Fruit fly (Drosophila melanogaster): ENCODE measurements around the gene tos.
A peak's percentile ranks its signal among the peaks of the same experiment; 100 is the strongest.

The tos gene

dm6 chr2L:18717365-18718011 is 35.6 kb upstream of the tos start (continued):
- no peak for TF ChIP-seq disco-r (GFP tag; optimal IDR thresholded peaks at IDR 0.05)
- peak; percentile 17 for TF ChIP-seq Meics (GFP tag; optimal IDR thresholded peaks at IDR 0.05)
- no peak for TF ChIP-seq peb (GFP tag; IDR thresholded peaks at IDR 0.05)
- no peak for TF ChIP-seq CG6654 (GFP tag; optimal IDR thresholded peaks at IDR 0.05)
- TF ChIP-seq trem (tag; optimal IDR thresholded peaks at IDR 0.05): no peak
- TF ChIP-seq CG43689 (GFP tag; IDR thresholded peaks at IDR 0.05): no peak
- TF ChIP-seq emc (GFP tag; optimal IDR thresholded peaks at IDR 0.05): no peak
- 0 out of 2 replicates have a peak, but pooled peaks have one; percentile 18 for TF ChIP-seq Awh (GFP tag; IDR thresholded peaks at IDR 0.05)
- no peak for TF ChIP-seq Oaz (GFP tag; IDR thresholded peaks at IDR 0.05)
- TF ChIP-seq CG7372 (GFP tag; IDR thresholded peaks at IDR 0.05): no peak
- no peak for TF ChIP-seq Med (GFP tag)
- no peak for TF ChIP-seq Sry-β (GFP tag; optimal IDR thresholded peaks at IDR 0.05)
- TF ChIP-seq CG12299 (tag; optimal IDR thresholded peaks at IDR 0.05): no peak
- TF ChIP-seq Lpt (GFP tag; optimal IDR thresholded peaks at IDR 0.05): no peak
- no peak for TF ChIP-seq CG10565 (GFP tag; optimal IDR thresholded peaks at IDR 0.05)
- no peak for TF ChIP-seq CG12391 (tag; optimal IDR thresholded peaks at IDR 0.05)
- TF ChIP-seq gem (tag; optimal IDR thresholded peaks at IDR 0.05): peak; percentile 15
- no peak for TF ChIP-seq CG2889 (GFP tag; IDR thresholded peaks at IDR 0.05)
- no peak for TF ChIP-seq ftz-f1 (GFP tag; optimal IDR thresholded peaks at IDR 0.05)
- TF ChIP-seq ham (GFP tag; IDR thresholded peaks at IDR 0.05): no peak
- no peak for TF ChIP-seq CG4707 (GFP tag; optimal IDR thresholded peaks at IDR 0.05)
- peak; percentile 47 for TF ChIP-seq BtbVII (GFP tag; optimal IDR thresholded peaks at IDR 0.05)
- no peak for TF ChIP-seq Mad (GFP tag; optimal IDR thresholded peaks at IDR 0.05)
- TF ChIP-seq Ets65A (GFP tag): peak; percentile 87
- no peak for TF ChIP-seq CG5953 (GFP tag; IDR thresholded peaks at IDR 0.05)
- TF ChIP-seq pnt (GFP tag; optimal IDR thresholded peaks at IDR 0.05): no peak
- no peak for TF ChIP-seq gcm2 (GFP tag; optimal IDR thresholded peaks at IDR 0.05)
- TF ChIP-seq CG12155 (GFP tag; optimal IDR thresholded peaks at IDR 0.05): no peak
- no peak for TF ChIP-seq CG1602 (GFP tag; optimal IDR thresholded peaks at IDR 0.05)

DNA sequence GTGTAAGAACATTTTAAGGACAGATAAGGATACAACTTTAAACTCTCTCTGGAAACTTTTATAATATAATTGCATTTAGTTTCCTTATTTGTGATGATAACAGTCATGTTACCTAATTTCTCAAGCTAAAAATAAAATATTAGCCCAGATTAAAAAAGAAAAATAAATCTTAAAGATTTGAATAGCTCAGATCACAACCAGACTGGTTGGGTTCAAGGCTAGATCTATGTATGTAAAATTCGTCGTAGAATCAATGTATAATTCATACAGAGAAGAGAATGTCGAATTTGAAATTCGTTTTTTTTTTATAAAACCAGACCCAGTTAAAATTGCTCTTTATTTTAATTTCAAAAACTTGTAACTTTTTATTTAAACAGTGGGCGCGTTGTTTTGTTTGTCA is 32.2 kb upstream of the tos start:
- TF ChIP-seq Trl (optimal IDR thresholded peaks at IDR 0.05) (no peak), Trl (GFP tag; optimal IDR thresholded peaks at IDR 0.05) (no peak), pita (GFP tag; optimal IDR thresholded peaks at IDR 0.05) (peak; percentile 63), CG12299 (tag; optimal IDR thresholded peaks at IDR 0.05) (no peak), CG15514 (GFP tag; optimal IDR thresholded peaks at IDR 0.05) (no peak), crol (GFP tag; IDR thresholded peaks at IDR 0.05) (no peak), Lhr (GFP tag; optimal IDR thresholded peaks at IDR 0.05) (peak; percentile 49), knrl (GFP tag; IDR thresholded peaks at IDR 0.05; ENCODE audit: partially characterized antibody) (0 out of 3 replicates have a peak, but pooled peaks have one; percentile 37), Rfx (GFP tag; IDR thresholded peaks at IDR 0.05) (no peak), exex (tag; optimal IDR thresholded peaks at IDR 0.05) (no peak), CG42726 (GFP tag; IDR thresholded peaks at IDR 0.05; ENCODE audit: partially characterized antibody) (peak; percentile 33; the same call in 1 of the 2 replicates), Elba2 (GFP tag; optimal IDR thresholded peaks at IDR 0.05) (no peak), Dfd (GFP tag; optimal IDR thresholded peaks at IDR 0.05) (no peak), CG16813 (GFP tag; IDR thresholded peaks at IDR 0.05; ENCODE audit: partially characterized antibody) (peak; percentile 52), Dp (GFP tag; optimal IDR thresholded peaks at IDR 0.05) (peak; percentile 75), sens (GFP tag) (peak; percentile 84), gfzf (GFP tag; optimal IDR thresholded peaks at IDR 0.05) (peak; percentile 10), Eip74EF (GFP tag; optimal IDR thresholded peaks at IDR 0.05) (no peak), eyg (GFP tag; optimal IDR thresholded peaks at IDR 0.05) (no peak), HmgZ (tag; optimal IDR thresholded peaks at IDR 0.05) (peak; percentile 12), HmgD (GFP tag; optimal IDR thresholded peaks at IDR 0.05) (no peak), Bgb (GFP tag; IDR thresholded peaks at IDR 0.05; ENCODE audit: partially characterized antibody) (peak; percentile 47; the same call in 1 of the 2 replicates), E2f2 (GFP tag; IDR thresholded peaks at IDR 0.05) (peak; percentile 81), dan (GFP tag; IDR thresholded peaks at IDR 0.05) (no peak)

Measured in whole organism, embryonic.